Worm (Caenorhabditis elegans): ENCODE data around the gene F47B8.5.
A peak's percentile ranks its signal among the peaks of the same experiment; 100 is the strongest.

F47B8.5 gene

ce11 chrV:14364586-14365248 is 37.0 kb upstream of the F47B8.5 start:
- TF ChIP-seq Y22D7AL.16 (tag; optimal IDR thresholded peaks at IDR 0.05) (no peak), ceh-6 (GFP tag; optimal IDR thresholded peaks at IDR 0.05) (no peak), nfya-1 (tag; optimal IDR thresholded peaks at IDR 0.05) (peak; percentile 13)

- TF ChIP-seq dve-1 (tag; optimal IDR thresholded peaks at IDR 0.05) (no peak), che-1 (tag; optimal IDR thresholded peaks at IDR 0.05) (no peak), C08G9.2 (tag; optimal IDR thresholded peaks at IDR 0.05) (no peak), ceh-45 (GFP tag; IDR thresholded peaks at IDR 0.05) (no peak), pax-1 (tag; optimal IDR thresholded peaks at IDR 0.05) (no peak), pros-1 (tag; optimal IDR thresholded peaks at IDR 0.05) (no peak), T23F11.4 (GFP tag; optimal IDR thresholded peaks at IDR 0.05) (no peak), madf-2 (tag; optimal IDR thresholded peaks at IDR 0.05) (no peak), sox-2 (GFP tag; IDR thresholded peaks at IDR 0.05) (no peak), ceh-14 (tag; optimal IDR thresholded peaks at IDR 0.05) (no peak), hlh-8 (tag; optimal IDR thresholded peaks at IDR 0.05) (no peak), pat-9 (tag; optimal IDR thresholded peaks at IDR 0.05) (no peak), elt-4 (tag; optimal IDR thresholded peaks at IDR 0.05) (no peak), mec-3 (tag; optimal IDR thresholded peaks at IDR 0.05; ENCODE audit: borderline replicate concordance) (no peak), ceh-18 (tag; optimal IDR thresholded peaks at IDR 0.05) (no peak), fkh-10 (GFP tag; optimal IDR thresholded peaks at IDR 0.05) (no peak), fax-1 (tag; optimal IDR thresholded peaks at IDR 0.05) (no peak), unc-86 (tag; optimal IDR thresholded peaks at IDR 0.05) (no peak), syd-9 (tag; optimal IDR thresholded peaks at IDR 0.05) (no peak)
These were observed 34.3 kb upstream of the F47B8.5 start for ce11 chrV:14361973-14362372.

ce11 chrV:14358577-14358976 is 30.9 kb upstream of the F47B8.5 start, which contains the start of gene Y49A3A.4:
Gene Y49A3A.4 (minus strand): TSS chrV:14358890.
- no peak for TF ChIP-seq unc-55 (GFP tag; optimal IDR thresholded peaks at IDR 0.05)
- no peak for TF ChIP-seq pha-4 (tag; optimal IDR thresholded peaks at IDR 0.05)
- TF ChIP-seq ahr-1 (tag; optimal IDR thresholded peaks at IDR 0.05) = no peak
- TF ChIP-seq odd-2 (tag; optimal IDR thresholded peaks at IDR 0.05) = no peak
- TF ChIP-seq ceh-22 (tag; optimal IDR thresholded peaks at IDR 0.05) = no peak
- TF ChIP-seq ceh-24 (tag; optimal IDR thresholded peaks at IDR 0.05) = no peak
- TF ChIP-seq ceh-31 (tag; optimal IDR thresholded peaks at IDR 0.05) = no peak
- no peak for TF ChIP-seq hlh-15 (tag; optimal IDR thresholded peaks at IDR 0.05)
- no peak for TF ChIP-seq madf-2 (tag; optimal IDR thresholded peaks at IDR 0.05)
- no peak for TF ChIP-seq dve-1 (tag; optimal IDR thresholded peaks at IDR 0.05)
- no peak for TF ChIP-seq lim-6 (tag; optimal IDR thresholded peaks at IDR 0.05)
- no peak for TF ChIP-seq npax-4 (tag; optimal IDR thresholded peaks at IDR 0.05)
- TF ChIP-seq pat-9 (tag; optimal IDR thresholded peaks at IDR 0.05) = no peak
- no peak for TF ChIP-seq ceh-9 (tag; optimal IDR thresholded peaks at IDR 0.05)
- TF ChIP-seq che-1 (tag; optimal IDR thresholded peaks at IDR 0.05) = no peak
- no peak for TF ChIP-seq gmeb-2 (tag; optimal IDR thresholded peaks at IDR 0.05)

- peak; percentile 65 for TF ChIP-seq nfya-1 (tag; optimal IDR thresholded peaks at IDR 0.05)
These were observed 29.7 kb upstream of the F47B8.5 start for ce11 chrV:14357347-14357746.

ce11 chrV:14355738-14356368 is 28.2 kb upstream of the F47B8.5 start, which contains the start of gene cyn-1:
Gene cyn-1 (plus strand): TSS chrV:14356076.
- TF ChIP-seq ceh-14 (tag; optimal IDR thresholded peaks at IDR 0.05) (no peak), hlh-13 (GFP tag; optimal IDR thresholded peaks at IDR 0.05) (no peak), ttx-3 (tag; optimal IDR thresholded peaks at IDR 0.05) (no peak), hlh-15 (tag; optimal IDR thresholded peaks at IDR 0.05) (no peak), Y22D7AL.16 (tag; optimal IDR thresholded peaks at IDR 0.05) (no peak), syd-9 (tag; optimal IDR thresholded peaks at IDR 0.05) (no peak), ceh-45 (GFP tag; IDR thresholded peaks at IDR 0.05) (no peak), pax-1 (tag; optimal IDR thresholded peaks at IDR 0.05) (no peak), che-1 (tag; optimal IDR thresholded peaks at IDR 0.05) (no peak), sox-2 (GFP tag; IDR thresholded peaks at IDR 0.05) (no peak), zip-5 (tag; optimal IDR thresholded peaks at IDR 0.05) (no peak), sox-4 (tag; optimal IDR thresholded peaks at IDR 0.05) (no peak), ahr-1 (tag; optimal IDR thresholded peaks at IDR 0.05) (no peak), tbx-2 (tag; optimal IDR thresholded peaks at IDR 0.05) (peak; percentile 25), eyg-1 (tag; optimal IDR thresholded peaks at IDR 0.05) (no peak), ceh-18 (tag; optimal IDR thresholded peaks at IDR 0.05) (peak; percentile 33), elt-2 (tag; optimal IDR thresholded peaks at IDR 0.05) (no peak), ceh-48 (tag; optimal IDR thresholded peaks at IDR 0.05) (peak; percentile 28), ceh-2 (tag; optimal IDR thresholded peaks at IDR 0.05) (no peak), ceh-24 (tag; optimal IDR thresholded peaks at IDR 0.05) (no peak)
